Worm (Caenorhabditis elegans) whole organism, L4/young adult: ENCODE data around the gene Y39A3CL.4.

Experiments used
- W03F9.2 ChIP-seq: fragments of 150-350 bp; optimal IDR thresholded peaks from 2 replicates; lab custom pipeline; 2014; ENCODE audit warnings: missing biosample characterization, missing genetic modification characterization
- him-1 ChIP-seq: sonication (generic microtip); optimal IDR thresholded peaks from 2 replicates; lab custom pipeline; 2016; ENCODE audit warnings: missing genotype, missing genetic modification reagents, missing genetic modification characterization, missing compliant biosample characterization

- no peak for TF ChIP-seq him-1 (tag; lab: Kevin White, UChicago)
- TF ChIP-seq W03F9.2 (tag; lab: Kevin White, UChicago) = no peak
These were observed 10.2 kb upstream of the Y39A3CL.4 start, which contains the start of gene rimb-1 for ce11 chrIII:1788033-1788432.
